Worm (Caenorhabditis elegans) whole organism, midembryonic: ENCODE measurements around the gene pup-2.

Experiments used
- T22C8.4 ChIP-seq: fragments of 200-800 bp; sonication (Bioruptor generic); IDR thresholded peaks from 2 replicates; pipeline ENCODE4 v1.3.6; 2022; ENCODE audit warnings: missing genetic modification characterization, missing compliant biosample characterization
- cog-1 ChIP-seq: sonication (generic microtip); optimal IDR thresholded peaks from 2 replicates; lab custom pipeline; 2016; ENCODE audit warnings: missing genetic modification characterization, missing compliant biosample characterization
- flt-1 ChIP-seq: fragments of 200-800 bp; sonication (Bioruptor generic); IDR thresholded peaks from 2 replicates; pipeline ENCODE4 v1.3.6; 2022; ENCODE audit warnings: missing genetic modification characterization, missing compliant biosample characterization
- klf-2 ChIP-seq: fragments of 200-800 bp; sonication (Bioruptor generic); conservative IDR thresholded peaks from 2 replicates; pipeline ENCODE4 v1.3.6; 2022; ENCODE audit warnings: missing genetic modification reagents, missing genetic modification characterization, missing compliant biosample characterization
- med-1 ChIP-seq: sonication (generic microtip); optimal IDR thresholded peaks from 2 replicates; lab custom pipeline; 2017; ENCODE audit warnings: missing genetic modification characterization, mild to moderate bottlenecking, missing compliant biosample characterization, antibody characterized with exemption, missing genetic modification reagents; ENCODE audit not compliant: insufficient read depth
- ref-1 ChIP-seq: fragments of 200-800 bp; sonication (Bioruptor generic); conservative IDR thresholded peaks from 2 replicates; pipeline ENCODE4 v1.3.6; 2022; ENCODE audit warnings: missing genetic modification reagents, missing genetic modification characterization, missing compliant biosample characterization
- tab-1 ChIP-seq: fragments of 200-800 bp; sonication (Bioruptor generic); IDR thresholded peaks from 2 replicates; pipeline ENCODE4 v1.3.6; 2022; ENCODE audit warnings: missing genetic modification characterization, missing compliant biosample characterization
- ztf-23 ChIP-seq: fragments of 200-800 bp; sonication (Bioruptor generic); IDR thresholded peaks from 2 replicates; pipeline ENCODE4 v1.3.6; 2022; ENCODE audit warnings: missing genetic modification reagents, missing genetic modification characterization, missing compliant biosample characterization
- ztf-29 ChIP-seq: fragments of 200-800 bp; sonication (Bioruptor generic); IDR thresholded peaks from 2 replicates; pipeline ENCODE4 v1.3.6; 2022; ENCODE audit warnings: missing genetic modification reagents, missing genetic modification characterization, missing compliant biosample characterization

DNA sequence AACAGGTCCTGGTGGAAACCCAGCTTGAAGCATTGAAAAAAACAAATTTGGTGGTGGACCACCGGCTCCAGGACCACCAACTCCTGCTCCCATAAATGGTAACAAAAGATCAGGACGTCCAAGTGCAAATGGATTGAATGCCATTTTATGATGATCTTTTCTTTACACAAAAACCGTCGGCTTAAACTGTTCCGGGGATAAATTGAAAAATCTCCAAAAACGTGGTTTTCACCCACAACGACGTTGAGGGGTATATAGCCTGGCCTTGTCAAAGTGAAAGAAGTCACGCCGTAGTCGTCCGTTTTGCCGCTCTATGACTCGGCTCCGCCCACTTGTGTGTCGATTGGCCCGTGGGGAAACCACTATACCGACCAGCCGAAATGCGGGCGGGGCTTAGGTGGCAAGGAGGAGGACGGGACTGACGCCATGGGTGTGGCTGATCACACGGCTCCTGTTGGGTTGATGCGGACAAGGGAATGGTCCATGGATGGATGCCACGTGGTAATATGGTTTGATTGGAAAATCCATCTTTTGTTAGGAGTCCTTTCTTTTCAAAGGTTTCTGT, 49.6 kb upstream of the pup-2 start, which contains the start of gene tbx-2:
- TF ChIP-seq flt-1 (GFP tag; lab: Robert Waterston, UW) (no peak), T22C8.4 (GFP tag; lab: Robert Waterston, UW) (no peak), ztf-29 (GFP tag; lab: Robert Waterston, UW) (no peak), ref-1 (no peak), tab-1 (GFP tag; lab: Robert Waterston, UW) (no peak), ztf-23 (GFP tag; lab: Robert Waterston, UW) (no peak), klf-2 (GFP tag; lab: Robert Waterston, UW) (no peak), med-1 (GFP tag; lab: Kevin White, UChicago) (no peak), cog-1 (tag; lab: Kevin White, UChicago) (no peak)
